Comparison of ENCODE assay signal across 2 worm cellular contexts in genomic region chrV:7876881-7877475, ce11.
A peak's percentile ranks its signal among the peaks of the same experiment; 100 is the strongest.
TF ChIP-seq lines count a peak whose summit lies in the region.

Gene F40A3.3 (plus strand): TSS chrV:7877444.

TF ChIP-seq in whole organism, L1 larva, 84 proteins besides CTCF, POLR2A, EP300 and RAD21 (continued from another document):
- TF ChIP-seq efl-1 (optimal IDR thresholded peaks at IDR 0.05; lab: Kevin White, UChicago) (no peak), efl-1 (GFP tag; optimal IDR thresholded peaks at IDR 0.05 in 1 of 2; lab: Kevin White, UChicago) (peak in 1 of 2 experiments; percentile 11), hpl-2 (GFP tag; optimal IDR thresholded peaks at IDR 0.05; lab: Kevin White, UChicago) (no peak), aha-1 (tag; optimal IDR thresholded peaks at IDR 0.05; lab: Kevin White, UChicago) (no peak), pag-3 (tag; optimal IDR thresholded peaks at IDR 0.05; lab: Kevin White, UChicago; ENCODE audit: borderline replicate concordance, insufficient read depth) (no peak), lin-14 (GFP tag; optimal IDR thresholded peaks at IDR 0.05; lab: Kevin White, UChicago) (peak; percentile 10), ceh-63 (GFP tag; optimal IDR thresholded peaks at IDR 0.05; lab: Kevin White, UChicago) (no peak), mep-1 (tag; optimal IDR thresholded peaks at IDR 0.05; lab: Kevin White, UChicago) (peak; percentile 33), lsy-2 (tag; optimal IDR thresholded peaks at IDR 0.05; lab: Kevin White, UChicago) (peak in 1 of 2 experiments; percentile 34), isw-1 (GFP tag; IDR thresholded peaks at IDR 0.05; lab: Robert Waterston, UW) (no peak), mab-9 (GFP tag; IDR thresholded peaks at IDR 0.05; lab: Robert Waterston, UW) (no peak), zip-4 (GFP tag; optimal IDR thresholded peaks at IDR 0.05; lab: Kevin White, UChicago) (no peak), ceh-8 (GFP tag; optimal IDR thresholded peaks at IDR 0.05; lab: Kevin White, UChicago) (no peak), C16A3.4 (tag; optimal IDR thresholded peaks at IDR 0.05; lab: Kevin White, UChicago) (peak; percentile 2), nhr-19 (GFP tag; conservative IDR thresholded peaks at IDR 0.05; lab: Robert Waterston, UW) (no peak), aly-2 (tag; optimal IDR thresholded peaks at IDR 0.05; lab: Kevin White, UChicago) (no peak), irx-1 (tag; optimal IDR thresholded peaks at IDR 0.05; lab: Kevin White, UChicago) (no peak), nhr-71 (tag; optimal IDR thresholded peaks at IDR 0.05; lab: Kevin White, UChicago) (no peak), F16B12.6 (tag; optimal IDR thresholded peaks at IDR 0.05; lab: Kevin White, UChicago) (no peak), skn-1 (tag; optimal IDR thresholded peaks at IDR 0.05; lab: Kevin White, UChicago) (no peak), nhr-47 (tag; optimal IDR thresholded peaks at IDR 0.05; lab: Kevin White, UChicago) (no peak), nhr-77 (tag; optimal IDR thresholded peaks at IDR 0.05; lab: Kevin White, UChicago) (no peak), unc-98 (GFP tag; IDR thresholded peaks at IDR 0.05; lab: Robert Waterston, UW) (no peak), ztf-11 (tag; optimal IDR thresholded peaks at IDR 0.05; lab: Kevin White, UChicago) (no peak), snu-23 (GFP tag; optimal IDR thresholded peaks at IDR 0.05; lab: Kevin White, UChicago) (peak; percentile 14), vab-15 (tag; optimal IDR thresholded peaks at IDR 0.05; lab: Kevin White, UChicago) (no peak), nhr-28 (tag; optimal IDR thresholded peaks at IDR 0.05; lab: Kevin White, UChicago) (no peak)

TF ChIP-seq in whole organism, L4 larva, 104 proteins besides CTCF, POLR2A, EP300 and RAD21 (continued from another document):
- TF ChIP-seq nhr-42 (GFP tag; IDR thresholded peaks at IDR 0.05; lab: Robert Waterston, UW) (no peak), tag-97 (GFP tag; IDR thresholded peaks at IDR 0.05; lab: Robert Waterston, UW) (no peak)
